Fruit fly (Drosophila melanogaster) whole organism, embryonic: ENCODE results near the gene ppk.
A peak's percentile ranks its signal among the peaks of the same experiment; 100 is the strongest.

ENCODE experiments used
- Asciz ChIP-seq: fragments of 200-800 bp; sonication (Bioruptor generic); optimal IDR thresholded peaks from 2 replicates; lab custom pipeline; 2017; ENCODE audit warnings: missing biosample characterization, mild to moderate bottlenecking, missing genetic modification characterization, missing genetic modification reagents
- CG11696 ChIP-seq: fragments of 200-800 bp; sonication (Bioruptor generic); IDR thresholded peaks from 2 replicates; pipeline ENCODE4 v1.3.6; 2022; ENCODE audit warnings: missing biosample characterization, missing genetic modification characterization
- CG11723 ChIP-seq: fragments of 200-800 bp; sonication (Bioruptor generic); optimal IDR thresholded peaks from 2 replicates; lab custom pipeline; 2017; ENCODE audit warnings: missing biosample characterization, mild to moderate bottlenecking, missing genetic modification characterization
- CG12071 ChIP-seq: fragments of 200-800 bp; sonication (Bioruptor generic); optimal IDR thresholded peaks from 3 replicates; lab custom pipeline; 2018; ENCODE audit warnings: missing biosample characterization, mild to moderate bottlenecking, missing genetic modification characterization
- CG12942 ChIP-seq: fragments of 200-800 bp; sonication (Bioruptor generic); optimal IDR thresholded peaks from 3 replicates; lab custom pipeline; 2016; ENCODE audit warnings: missing biosample characterization, missing genetic modification characterization
- CG13287 ChIP-seq: fragments of 200-800 bp; sonication (Bioruptor generic); IDR thresholded peaks from 2 replicates; pipeline ENCODE4 v1.3.6; 2022; ENCODE audit warnings: missing biosample characterization, missing genetic modification characterization; ENCODE audit not compliant: partially characterized antibody
- CG14441 ChIP-seq: fragments of 200-800 bp; sonication (Bioruptor generic); IDR thresholded peaks from 2 replicates; pipeline ENCODE4 v1.3.6; 2022; ENCODE audit warnings: missing biosample characterization, missing genetic modification characterization
- CG15601 ChIP-seq: fragments of 200-800 bp; sonication (Bioruptor generic); optimal IDR thresholded peaks from 3 replicates; lab custom pipeline; 2019; ENCODE audit warnings: missing biosample characterization, mild to moderate bottlenecking, missing genetic modification characterization, moderate library complexity
- CG1603 ChIP-seq: fragments of 200-800 bp; sonication (Bioruptor generic); optimal IDR thresholded peaks from 2 replicates; lab custom pipeline; 2019; ENCODE audit warnings: missing biosample characterization, mild to moderate bottlenecking, missing genetic modification characterization, moderate library complexity
- CG17361 ChIP-seq: fragments of 200-800 bp; sonication (Bioruptor generic); IDR thresholded peaks from 3 replicates; pipeline ENCODE4 v1.3.6; 2022; ENCODE audit warnings: missing biosample characterization, missing genetic modification characterization
- CG17568 ChIP-seq: fragments of 200-800 bp; sonication (Bioruptor generic); optimal IDR thresholded peaks from 2 replicates; lab custom pipeline; 2018; ENCODE audit warnings: missing biosample characterization, mild to moderate bottlenecking, missing genetic modification characterization, moderate library complexity
- CG2116 ChIP-seq: fragments of 200-800 bp; sonication (Bioruptor generic); optimal IDR thresholded peaks from 3 replicates; lab custom pipeline; 2018; ENCODE audit warnings: missing biosample characterization, mild to moderate bottlenecking, missing genetic modification characterization
- CG2129 ChIP-seq: fragments of 200-800 bp; sonication (Bioruptor generic); IDR thresholded peaks from 2 replicates; pipeline ENCODE4 v1.3.6; 2022; ENCODE audit warnings: missing biosample characterization, missing genetic modification characterization; ENCODE audit not compliant: partially characterized antibody
- CG2678 ChIP-seq: fragments of 200-800 bp; sonication (Bioruptor generic); optimal IDR thresholded peaks from 3 replicates; lab custom pipeline; 2019; ENCODE audit warnings: missing biosample characterization, mild to moderate bottlenecking, missing genetic modification characterization, moderate library complexity
- CG2712 ChIP-seq: fragments of 200-800 bp; optimal IDR thresholded peaks from 3 replicates; lab custom pipeline; 2019; ENCODE audit warnings: missing biosample characterization, mild to moderate bottlenecking, missing genetic modification characterization, moderate library complexity
- CG3281 ChIP-seq: fragments of 200-800 bp; sonication (Bioruptor generic); optimal IDR thresholded peaks from 3 replicates; lab custom pipeline; 2017; ENCODE audit warnings: missing biosample characterization, mild to moderate bottlenecking, missing genetic modification characterization
- CG3995 ChIP-seq: fragments of 200-800 bp; sonication (Bioruptor generic); optimal IDR thresholded peaks from 3 replicates; lab custom pipeline; 2016; ENCODE audit warnings: missing biosample characterization, missing genetic modification characterization
- CG4707 ChIP-seq: fragments of 200-800 bp; sonication (Bioruptor generic); optimal IDR thresholded peaks from 2 replicates; lab custom pipeline; 2018; ENCODE audit warnings: missing biosample characterization, mild to moderate bottlenecking, missing genetic modification characterization, moderate library complexity
- CG9609 ChIP-seq: fragments of 200-800 bp; sonication (Bioruptor generic); optimal IDR thresholded peaks from 3 replicates; lab custom pipeline; 2016; ENCODE audit warnings: missing biosample characterization, missing genetic modification characterization
- CTCF ChIP-seq: fragments of 200-800 bp; sonication (Bioruptor generic); optimal IDR thresholded peaks from 2 replicates; lab custom pipeline; 2017; ENCODE audit warnings: missing biosample characterization, mild to moderate bottlenecking, missing genetic modification characterization, moderate library complexity
- CkIIα-i1 ChIP-seq: fragments of 200-800 bp; sonication (Bioruptor generic); IDR thresholded peaks from 2 replicates; pipeline ENCODE4 v1.3.6; 2022; ENCODE audit warnings: missing biosample characterization, missing genetic modification characterization
- D ChIP-seq, 2 experiments: fragments of 200-800 bp in 1 of 2; fragments of >200 bp in 1 of 2; sonication (Bioruptor generic) in 1 of 2; optimal IDR thresholded peaks; 2 replicates in 1 of 2; 3 replicates in 1 of 2; lab custom pipeline; 2017; ENCODE audit warnings: mild to moderate bottlenecking in 1 of 2, missing biosample characterization in 1 of 2, missing genetic modification characterization in 1 of 2, missing genetic modification reagents in 1 of 2
- Dip3 ChIP-seq: fragments of 200-800 bp; sonication (Bioruptor generic); optimal IDR thresholded peaks from 3 replicates; lab custom pipeline; 2016; ENCODE audit warnings: missing biosample characterization, missing genetic modification characterization
- Dref ChIP-seq: fragments of 200-800 bp; sonication (Bioruptor generic); IDR thresholded peaks from 2 replicates; pipeline ENCODE4 v1.3.6; 2022; ENCODE audit warnings: missing biosample characterization, missing genetic modification characterization
- Eip74EF ChIP-seq, 2 experiments: fragments of 200-800 bp in 1 of 2; fragments of >200 bp in 1 of 2; sonication (Bioruptor generic) in 1 of 2; optimal IDR thresholded peaks; 2 replicates each; lab custom pipeline; 2017 to 2019; ENCODE audit warnings: missing biosample characterization in 2 of 2, missing genetic modification characterization in 2 of 2, mild to moderate bottlenecking in 1 of 2, moderate library complexity in 1 of 2
- Hr51 ChIP-seq, 2 experiments: fragments of 200-800 bp; sonication (Bioruptor generic); optimal IDR thresholded peaks; 2 replicates in 1 of 2; 3 replicates in 1 of 2; lab custom pipeline; 2016 to 2018; ENCODE audit warnings: missing biosample characterization in 2 of 2, missing genetic modification characterization in 2 of 2, mild to moderate bottlenecking in 1 of 2, moderate library complexity in 1 of 2
- Jarid2 ChIP-seq: fragments of 200-800 bp; sonication (Bioruptor generic); optimal IDR thresholded peaks from 3 replicates; lab custom pipeline; 2017; ENCODE audit warnings: mild to moderate bottlenecking, missing biosample characterization, missing genetic modification reagents, missing genetic modification characterization
- Med ChIP-seq: fragments of 200-800 bp; sonication (Bioruptor generic); peaks from one replicate; lab custom pipeline; 2016; ENCODE audit warnings: missing biosample characterization, missing genetic modification characterization, mild to moderate bottlenecking, inconsistent platforms, moderate library complexity
- Nf-YB ChIP-seq: fragments of 200-800 bp; sonication (Bioruptor generic); optimal IDR thresholded peaks from 3 replicates; lab custom pipeline; 2019; ENCODE audit warnings: missing biosample characterization, mild to moderate bottlenecking, missing genetic modification characterization, moderate library complexity
- NfI ChIP-seq: fragments of 200-800 bp; sonication (Bioruptor generic); optimal IDR thresholded peaks from 3 replicates; lab custom pipeline; 2018; ENCODE audit warnings: missing biosample characterization, mild to moderate bottlenecking, missing genetic modification characterization, moderate library complexity
- Sox100B ChIP-seq: fragments of 200-800 bp; sonication (Bioruptor generic); optimal IDR thresholded peaks from 3 replicates; lab custom pipeline; 2018; ENCODE audit warnings: missing biosample characterization, mild to moderate bottlenecking, missing genetic modification characterization
- Sox102F ChIP-seq: fragments of 200-800 bp; sonication (Bioruptor generic); optimal IDR thresholded peaks from 2 replicates; lab custom pipeline; 2018; ENCODE audit warnings: missing biosample characterization, mild to moderate bottlenecking, missing genetic modification characterization, moderate library complexity
- Xrp1 ChIP-seq: fragments of 200-800 bp; sonication (Bioruptor generic); IDR thresholded peaks from 2 replicates; pipeline ENCODE4 v1.3.6; 2022; ENCODE audit warnings: missing biosample characterization, missing genetic modification characterization
- bab2 ChIP-seq: fragments of 200-800 bp; sonication (Bioruptor generic); optimal IDR thresholded peaks from 2 replicates; lab custom pipeline; 2016; ENCODE audit warnings: missing biosample characterization, missing genetic modification characterization
- bcd ChIP-seq: fragments of 200-800 bp; sonication (Bioruptor generic); optimal IDR thresholded peaks from 2 replicates; lab custom pipeline; 2017; ENCODE audit warnings: missing biosample characterization, mild to moderate bottlenecking, missing genetic modification characterization
- ewg ChIP-seq: fragments of 200-800 bp; sonication (Bioruptor generic); optimal IDR thresholded peaks from 3 replicates; lab custom pipeline; 2017; ENCODE audit warnings: mild to moderate bottlenecking, missing biosample characterization, missing genetic modification reagents, missing genetic modification characterization
- exex ChIP-seq: fragments of 200-800 bp; sonication (Bioruptor generic); optimal IDR thresholded peaks from 4 replicates; lab custom pipeline; 2018; ENCODE audit warnings: missing biosample characterization, mild to moderate bottlenecking, missing genetic modification characterization, moderate library complexity
- fru ChIP-seq: fragments of >200 bp; optimal IDR thresholded peaks from 2 replicates; lab custom pipeline; 2017
- ftz-f1 ChIP-seq: fragments of 200-800 bp; sonication (Bioruptor generic); optimal IDR thresholded peaks from 2 replicates; lab custom pipeline; 2016; ENCODE audit warnings: missing biosample characterization, missing genetic modification characterization
- grau ChIP-seq: fragments of 200-800 bp; optimal IDR thresholded peaks from 3 replicates; lab custom pipeline; 2019; ENCODE audit warnings: missing biosample characterization, mild to moderate bottlenecking, missing genetic modification characterization, moderate library complexity
- grn ChIP-seq: fragments of 200-800 bp; sonication (Bioruptor generic); optimal IDR thresholded peaks from 3 replicates; lab custom pipeline; 2017; ENCODE audit warnings: missing biosample characterization, missing genetic modification characterization
- ham ChIP-seq: fragments of 200-800 bp; sonication (Bioruptor generic); IDR thresholded peaks from 2 replicates; pipeline ENCODE4 v1.3.6; 2022; ENCODE audit warnings: missing biosample characterization, missing genetic modification characterization
- onecut ChIP-seq: fragments of 200-800 bp; sonication (Bioruptor generic); IDR thresholded peaks from 2 replicates; pipeline ENCODE4 v1.3.6; 2022; ENCODE audit warnings: missing biosample characterization, missing genetic modification characterization
- pb ChIP-seq: fragments of 200-800 bp; sonication (Bioruptor generic); optimal IDR thresholded peaks from 3 replicates; lab custom pipeline; 2016; ENCODE audit warnings: missing biosample characterization, missing genetic modification characterization
- sim ChIP-seq: fragments of 200-800 bp; sonication (Bioruptor generic); IDR thresholded peaks from 2 replicates; pipeline ENCODE4 v1.3.6; 2022; ENCODE audit warnings: missing biosample characterization, missing genetic modification characterization
- trem ChIP-seq: fragments of 200-800 bp; optimal IDR thresholded peaks from 3 replicates; lab custom pipeline; 2019; ENCODE audit warnings: missing biosample characterization, mild to moderate bottlenecking, missing genetic modification characterization, moderate library complexity
- unc-4 ChIP-seq: fragments of 200-800 bp; sonication (Bioruptor generic); IDR thresholded peaks from 2 replicates; pipeline ENCODE4 v1.3.6; 2022; ENCODE audit warnings: missing biosample characterization, missing genetic modification characterization; ENCODE audit not compliant: partially characterized antibody
- zf30C ChIP-seq: fragments of 200-800 bp; sonication (Bioruptor generic); optimal IDR thresholded peaks from 3 replicates; lab custom pipeline; 2018; ENCODE audit warnings: missing biosample characterization, mild to moderate bottlenecking, missing genetic modification characterization
- zfh2 ChIP-seq: fragments of 200-800 bp; sonication (Bioruptor generic); optimal IDR thresholded peaks from 2 replicates; lab custom pipeline; 2016; ENCODE audit warnings: missing biosample characterization, missing genetic modification characterization

The ppk gene

dm6 chr2L:14404744-14405449, 23.9 kb upstream of the ppk start (continued):
- TF ChIP-seq Nf-YB (GFP tag; lab: Kevin White, UChicago) (peak; percentile 45), sim (GFP tag; lab: Robert Waterston, UW) (no peak), CkIIα-i1 (GFP tag; lab: Robert Waterston, UW) (no peak), bcd (GFP tag; lab: Kevin White, UChicago) (no peak), fru (no peak), CG14441 (GFP tag; lab: Robert Waterston, UW) (0 out of 2 replicates have a peak, but pooled peaks have one; percentile 7), CG17361 (GFP tag; lab: Robert Waterston, UW) (0 out of 3 replicates have a peak, but pooled peaks have one; percentile 36), Hr51 (GFP tag; optimal IDR thresholded peaks at IDR 0.05; lab: Kevin White, UChicago) (peak in 1 of 2 experiments; percentile 56), CG11696 (GFP tag; lab: Robert Waterston, UW) (peak; percentile 73; the same call in 1 of the 2 replicates), CG15601 (tag; lab: Kevin White, UChicago) (peak; percentile 26), CG9609 (no peak), CG2129 (GFP tag; lab: Robert Waterston, UW) (no peak), trem (tag; lab: Kevin White, UChicago) (peak; percentile 34), Xrp1 (no peak), unc-4 (GFP tag; lab: Robert Waterston, UW) (no peak), pb (GFP tag; lab: Kevin White, UChicago) (no peak), CG17568 (GFP tag; lab: Kevin White, UChicago) (peak; percentile 2), CG4707 (GFP tag; lab: Kevin White, UChicago) (no peak), zfh2 (GFP tag; lab: Kevin White, UChicago) (no peak), CTCF (GFP tag; lab: Kevin White, UChicago) (peak; percentile 13), D (optimal IDR thresholded peaks at IDR 0.05; lab: Kevin White, UChicago) (no peak), D (GFP tag; optimal IDR thresholded peaks at IDR 0.05; lab: Kevin White, UChicago) (no peak), ham (GFP tag; lab: Robert Waterston, UW) (no peak), CG2712 (tag; lab: Kevin White, UChicago) (no peak), Dip3 (GFP tag; lab: Kevin White, UChicago) (no peak), CG11723 (GFP tag; lab: Kevin White, UChicago) (no peak), Med (GFP tag; lab: Kevin White, UChicago) (peak; percentile 50), Dref (GFP tag; lab: Robert Waterston, UW) (no peak), CG2116 (GFP tag; lab: Kevin White, UChicago) (no peak), onecut (0 out of 2 replicates have a peak, but pooled peaks have one; percentile 3), ewg (GFP tag; lab: Kevin White, UChicago) (no peak), zf30C (GFP tag; lab: Kevin White, UChicago) (no peak), Jarid2 (GFP tag; lab: Kevin White, UChicago) (peak; percentile 1), exex (tag; lab: Kevin White, UChicago) (peak; percentile 88), CG1603 (tag; lab: Kevin White, UChicago) (peak; percentile 14), CG13287 (no peak), CG3281 (peak; percentile 14), CG12071 (GFP tag; lab: Kevin White, UChicago) (peak; percentile 54), CG2678 (tag; lab: Kevin White, UChicago) (peak; percentile 69), CG12942 (GFP tag; lab: Kevin White, UChicago) (no peak), NfI (peak; percentile 9), grn (peak; percentile 4), Sox100B (GFP tag; lab: Kevin White, UChicago) (peak; percentile 49), Asciz (GFP tag; lab: Kevin White, UChicago) (peak; percentile 42), Sox102F (GFP tag; lab: Kevin White, UChicago) (peak; percentile 25), grau (tag; lab: Kevin White, UChicago) (peak; percentile 4), ftz-f1 (no peak), Eip74EF (GFP tag; optimal IDR thresholded peaks at IDR 0.05; lab: Kevin White, UChicago) (peak in 1 of 2 experiments; percentile 67), bab2 (GFP tag; lab: Kevin White, UChicago) (no peak), CG3995 (GFP tag; lab: Kevin White, UChicago) (no peak)
